Fruit fly (Drosophila melanogaster) whole organism, prepupa: Measurements from ENCODE around the gene amn.
A peak's percentile ranks its signal among the peaks of the same experiment; 100 is the strongest.

ENCODE experiments used
- Blimp-1 ChIP-seq: fragments of 200-800 bp; sonication (Bioruptor generic); optimal IDR thresholded peaks from 3 replicates; lab custom pipeline; 2017; ENCODE audit warnings: missing biosample characterization, missing genetic modification characterization, mild to moderate bottlenecking, moderate library complexity, missing genetic modification reagents
- CG10631 ChIP-seq: fragments of 200-800 bp; sonication (Bioruptor generic); optimal IDR thresholded peaks from 2 replicates; lab custom pipeline; 2016; ENCODE audit warnings: missing biosample characterization, missing genetic modification characterization
- CG10669 ChIP-seq: fragments of 200-800 bp; sonication (Bioruptor generic); optimal IDR thresholded peaks from 3 replicates; lab custom pipeline; 2018; ENCODE audit warnings: missing biosample characterization, mild to moderate bottlenecking, missing genetic modification characterization, moderate library complexity
- CG11294 ChIP-seq: fragments of 200-800 bp; sonication (Bioruptor generic); IDR thresholded peaks from 2 replicates; pipeline ENCODE4 v1.3.6; 2022; ENCODE audit warnings: missing biosample characterization, missing genetic modification characterization
- CG11762 ChIP-seq: fragments of 200-800 bp; sonication (Bioruptor generic); optimal IDR thresholded peaks from 3 replicates; lab custom pipeline; 2016; ENCODE audit warnings: missing biosample characterization, missing genetic modification characterization; ENCODE audit not compliant: insufficient read depth
- CG11902 ChIP-seq: fragments of 200-800 bp; sonication (Bioruptor generic); optimal IDR thresholded peaks from 3 replicates; lab custom pipeline; 2016; ENCODE audit warnings: missing biosample characterization, missing genetic modification characterization
- CG15336 ChIP-seq: fragments of 200-800 bp; sonication (Bioruptor generic); IDR thresholded peaks from 2 replicates; pipeline ENCODE4 v1.3.6; 2022; ENCODE audit warnings: missing biosample characterization, missing genetic modification characterization
- CG3032 ChIP-seq: fragments of 200-800 bp; optimal IDR thresholded peaks from 2 replicates; lab custom pipeline; 2019; ENCODE audit warnings: missing biosample characterization, mild to moderate bottlenecking, missing genetic modification characterization, moderate library complexity
- CG31627 ChIP-seq: fragments of 200-800 bp; sonication (Bioruptor generic); optimal IDR thresholded peaks from 3 replicates; lab custom pipeline; 2016; ENCODE audit warnings: missing biosample characterization, missing genetic modification characterization
- CG6163 ChIP-seq: fragments of 200-800 bp; sonication (Bioruptor generic); IDR thresholded peaks from 3 replicates; pipeline ENCODE4 v1.3.6; 2022; ENCODE audit warnings: missing biosample characterization, missing genetic modification characterization
- CG6276 ChIP-seq: fragments of 200-800 bp; sonication (Bioruptor generic); optimal IDR thresholded peaks from 2 replicates; lab custom pipeline; 2017; ENCODE audit warnings: missing biosample characterization, mild to moderate bottlenecking, missing genetic modification characterization
- CG6792 ChIP-seq: fragments of 200-800 bp; sonication (Bioruptor generic); optimal IDR thresholded peaks from 3 replicates; lab custom pipeline; 2016; ENCODE audit warnings: missing biosample characterization, missing genetic modification characterization
- CG6808 ChIP-seq: fragments of 200-800 bp; sonication (Bioruptor generic); optimal IDR thresholded peaks from 3 replicates; lab custom pipeline; 2017; ENCODE audit warnings: missing biosample characterization, missing genetic modification characterization, mild to moderate bottlenecking, moderate library complexity, missing genetic modification reagents
- CG7368 ChIP-seq: fragments of 200-800 bp; sonication (Bioruptor generic); optimal IDR thresholded peaks from 3 replicates; lab custom pipeline; 2016; ENCODE audit warnings: missing biosample characterization, missing genetic modification characterization
- CG8632 ChIP-seq: fragments of 200-800 bp; sonication (Bioruptor generic); optimal IDR thresholded peaks from 3 replicates; lab custom pipeline; 2016; ENCODE audit warnings: missing biosample characterization, missing genetic modification characterization
- CG9139 ChIP-seq: fragments of 200-800 bp; sonication (Bioruptor generic); optimal IDR thresholded peaks from 3 replicates; lab custom pipeline; 2017; ENCODE audit warnings: missing biosample characterization, mild to moderate bottlenecking, missing genetic modification characterization
- Eip75B ChIP-seq: fragments of 200-800 bp; sonication (Bioruptor generic); optimal IDR thresholded peaks from 3 replicates; lab custom pipeline; 2016; ENCODE audit warnings: missing biosample characterization, missing genetic modification characterization
- Eip78C ChIP-seq: fragments of 200-800 bp; sonication (Bioruptor generic); peaks from one replicate; lab custom pipeline; 2016; ENCODE audit warnings: missing biosample characterization, missing genetic modification characterization
- Eip93F ChIP-seq: fragments of 200-800 bp; sonication (Bioruptor generic); optimal IDR thresholded peaks from 2 replicates; lab custom pipeline; 2016; ENCODE audit warnings: missing biosample characterization, mild to moderate bottlenecking, missing genetic modification characterization
- Ets21C ChIP-seq: fragments of 200-800 bp; sonication (Bioruptor generic); optimal IDR thresholded peaks from 3 replicates; lab custom pipeline; 2016; ENCODE audit warnings: missing biosample characterization, missing genetic modification characterization
- Ets96B ChIP-seq: fragments of 200-800 bp; optimal IDR thresholded peaks from 2 replicates; lab custom pipeline; 2019; ENCODE audit warnings: missing biosample characterization, mild to moderate bottlenecking, missing genetic modification characterization, moderate library complexity
- Gug ChIP-seq: fragments of 200-800 bp; sonication (Bioruptor generic); IDR thresholded peaks from 2 replicates; pipeline ENCODE4 v1.3.6; 2022; ENCODE audit warnings: missing biosample characterization, missing genetic modification characterization
- Hr38 ChIP-seq: sonication (Bioruptor generic); optimal IDR thresholded peaks from 2 replicates; lab custom pipeline; 2016; ENCODE audit warnings: missing biosample characterization, missing genetic modification characterization
- Lpt ChIP-seq: fragments of 200-800 bp; sonication (Bioruptor generic); optimal IDR thresholded peaks from 3 replicates; lab custom pipeline; 2016; ENCODE audit warnings: missing biosample characterization, missing genetic modification characterization
- Met ChIP-seq: fragments of 200-800 bp; sonication (Bioruptor generic); optimal IDR thresholded peaks from 3 replicates; lab custom pipeline; 2016; ENCODE audit warnings: missing biosample characterization, missing genetic modification characterization
- OdsH ChIP-seq: fragments of 200-800 bp; sonication (Bioruptor generic); optimal IDR thresholded peaks from 3 replicates; lab custom pipeline; 2016; ENCODE audit warnings: missing biosample characterization, missing genetic modification characterization
- Smox ChIP-seq: fragments of 200-800 bp; sonication (Bioruptor generic); optimal IDR thresholded peaks from 3 replicates; lab custom pipeline; 2016; ENCODE audit warnings: missing biosample characterization, missing genetic modification characterization
- Sox102F ChIP-seq: fragments of 200-800 bp; sonication (Bioruptor generic); optimal IDR thresholded peaks from 2 replicates; lab custom pipeline; 2016; ENCODE audit warnings: missing biosample characterization, mild to moderate bottlenecking, missing genetic modification characterization
- Sox14 ChIP-seq: fragments of 200-800 bp; sonication (Bioruptor generic); optimal IDR thresholded peaks from 3 replicates; lab custom pipeline; 2016; ENCODE audit warnings: missing biosample characterization, missing genetic modification characterization
- Sox15 ChIP-seq: fragments of 200-800 bp; sonication (Bioruptor generic); optimal IDR thresholded peaks from 3 replicates; lab custom pipeline; 2016; ENCODE audit warnings: missing biosample characterization, missing genetic modification characterization
- achi ChIP-seq: fragments of 200-800 bp; sonication (Bioruptor generic); optimal IDR thresholded peaks from 3 replicates; lab custom pipeline; 2016; ENCODE audit warnings: missing biosample characterization, missing genetic modification characterization
- acj6 ChIP-seq: fragments of 200-800 bp; sonication (Bioruptor generic); optimal IDR thresholded peaks from 3 replicates; lab custom pipeline; 2016; ENCODE audit warnings: missing biosample characterization, missing genetic modification characterization
- cyc ChIP-seq: fragments of 200-800 bp; sonication (Bioruptor generic); optimal IDR thresholded peaks from 3 replicates; lab custom pipeline; 2016; ENCODE audit warnings: missing biosample characterization, missing genetic modification characterization
- dac ChIP-seq: fragments of 200-800 bp; sonication (Bioruptor generic); optimal IDR thresholded peaks from 2 replicates; lab custom pipeline; 2017; ENCODE audit warnings: missing biosample characterization, mild to moderate bottlenecking, missing genetic modification characterization
- dsx ChIP-seq: fragments of 200-800 bp; optimal IDR thresholded peaks from 3 replicates; lab custom pipeline; 2019; ENCODE audit warnings: missing biosample characterization, mild to moderate bottlenecking, missing genetic modification characterization, moderate library complexity; ENCODE audit not compliant: poor library complexity, severe bottlenecking
- fd59A ChIP-seq: fragments of 200-800 bp; sonication (Bioruptor generic); optimal IDR thresholded peaks from 2 replicates; lab custom pipeline; 2017; ENCODE audit warnings: missing biosample characterization, mild to moderate bottlenecking, missing genetic modification characterization, missing genetic modification reagents
- fd85E ChIP-seq: fragments of 200-800 bp; sonication (Bioruptor generic); optimal IDR thresholded peaks from 3 replicates; lab custom pipeline; 2016; ENCODE audit warnings: missing biosample characterization, missing genetic modification characterization
- lz ChIP-seq: fragments of 200-800 bp; sonication (Bioruptor generic); optimal IDR thresholded peaks from 3 replicates; lab custom pipeline; 2016; ENCODE audit warnings: missing biosample characterization, missing genetic modification characterization
- net ChIP-seq: fragments of 200-800 bp; sonication (Bioruptor generic); optimal IDR thresholded peaks from 3 replicates; lab custom pipeline; 2016; ENCODE audit warnings: missing biosample characterization, missing genetic modification characterization
- pdm3 ChIP-seq: fragments of 200-800 bp; sonication (Bioruptor generic); optimal IDR thresholded peaks from 3 replicates; lab custom pipeline; 2016; ENCODE audit warnings: missing biosample characterization, missing genetic modification characterization
- salr ChIP-seq, 2 experiments: fragments of 200-800 bp; sonication (Bioruptor generic); optimal IDR thresholded peaks; 3 replicates each; lab custom pipeline; 2016 to 2018; ENCODE audit warnings: missing biosample characterization in 2 of 2, missing genetic modification characterization in 2 of 2, mild to moderate bottlenecking in 1 of 2
- spab ChIP-seq: fragments of 200-800 bp; sonication (Bioruptor generic); optimal IDR thresholded peaks from 2 replicates; lab custom pipeline; 2017; ENCODE audit warnings: missing biosample characterization, mild to moderate bottlenecking, missing genetic modification characterization, missing genetic modification reagents
- ss ChIP-seq, 2 experiments: fragments of 200-800 bp; sonication (Bioruptor generic); optimal IDR thresholded peaks; 2 replicates in 1 of 2; 3 replicates in 1 of 2; lab custom pipeline; 2017 to 2018; ENCODE audit warnings: mild to moderate bottlenecking in 2 of 2, missing biosample characterization in 2 of 2, missing genetic modification characterization in 2 of 2, moderate library complexity in 1 of 2
- svp ChIP-seq: fragments of 200-800 bp; sonication (Bioruptor generic); peaks from one replicate; lab custom pipeline; 2016; ENCODE audit warnings: missing biosample characterization, missing genetic modification characterization
- topi ChIP-seq: fragments of 200-800 bp; sonication (Bioruptor generic); optimal IDR thresholded peaks from 3 replicates; lab custom pipeline; 2016; ENCODE audit warnings: missing biosample characterization, missing genetic modification characterization
- vri ChIP-seq: fragments of 200-800 bp; sonication (Bioruptor generic); optimal IDR thresholded peaks from 3 replicates; lab custom pipeline; 2016; ENCODE audit warnings: missing biosample characterization, mild to moderate bottlenecking, missing genetic modification characterization

The amn gene

dm6 chrX:19878342-19879204 lies 11.3 kb downstream of the amn start (continued):
- peak; percentile 59 for TF ChIP-seq Ets96B (tag; lab: Kevin White, UChicago)
- TF ChIP-seq CG10669, result peak; percentile 53
- no peak for TF ChIP-seq vri (GFP tag; lab: Kevin White, UChicago)
- no peak for TF ChIP-seq Gug
- no peak for TF ChIP-seq Blimp-1
- TF ChIP-seq Eip78C (GFP tag; lab: Kevin White, UChicago), result peak; percentile 92
- no peak for TF ChIP-seq Sox15 (GFP tag; lab: Kevin White, UChicago)
- peak; percentile 60 for TF ChIP-seq CG8632 (GFP tag; lab: Kevin White, UChicago)
- TF ChIP-seq acj6 (GFP tag; lab: Kevin White, UChicago), result peak; percentile 69
- TF ChIP-seq spab (GFP tag; lab: Kevin White, UChicago), result peak; percentile 9
- TF ChIP-seq dac (GFP tag; lab: Kevin White, UChicago), result no peak
- TF ChIP-seq achi (GFP tag; lab: Kevin White, UChicago), result peak; percentile 71
- TF ChIP-seq CG15336, result peak; percentile 52
- TF ChIP-seq pdm3 (GFP tag; lab: Kevin White, UChicago), result peak; percentile 57
- TF ChIP-seq Met (GFP tag; lab: Kevin White, UChicago), result peak; percentile 59
- peak; percentile 84 for TF ChIP-seq svp (GFP tag; lab: Kevin White, UChicago)
- no peak for TF ChIP-seq CG11902 (GFP tag; lab: Kevin White, UChicago)
- peak; percentile 61 for TF ChIP-seq OdsH (GFP tag; lab: Kevin White, UChicago)
- TF ChIP-seq Smox, result peak; percentile 52
- TF ChIP-seq net (GFP tag; lab: Kevin White, UChicago), result peak; percentile 70
- TF ChIP-seq lz (GFP tag; lab: Kevin White, UChicago), result peak; percentile 40
- peak; percentile 42 for TF ChIP-seq CG11762 (GFP tag; lab: Kevin White, UChicago)
- TF ChIP-seq CG6808, result peak; percentile 16
- peak; percentile 43 for TF ChIP-seq cyc (GFP tag; lab: Kevin White, UChicago)

DNA sequence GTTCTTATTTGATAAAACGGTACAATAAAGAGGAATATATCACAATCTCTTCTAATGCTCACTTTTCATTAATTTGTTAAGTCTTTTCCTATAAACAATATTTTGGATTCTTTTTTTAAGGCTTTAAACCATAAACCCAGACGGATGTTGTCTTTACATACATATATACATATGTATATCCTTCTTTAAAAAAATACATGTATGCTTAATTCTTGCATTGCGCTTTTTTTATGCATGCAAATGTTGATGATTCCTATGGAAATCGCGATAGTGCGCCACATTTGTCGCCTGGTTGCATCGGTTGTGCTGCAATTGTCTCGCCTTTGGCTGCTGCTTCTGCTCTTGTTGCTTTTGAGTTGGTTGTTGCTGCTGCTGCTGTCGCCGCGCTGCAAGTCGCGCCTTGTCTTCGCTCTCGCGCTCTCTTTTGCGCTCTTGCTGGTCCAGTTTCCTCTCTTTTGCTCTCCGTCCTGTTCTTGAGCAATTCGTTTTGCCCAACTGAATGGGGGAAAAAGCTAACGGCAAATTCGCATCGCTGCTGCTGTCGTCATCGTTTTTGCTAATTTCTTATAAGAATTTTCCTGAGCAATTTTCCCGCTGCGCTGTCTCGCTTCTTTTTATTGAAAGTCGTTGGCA lies 12.9 kb downstream of the amn start:
- TF ChIP-seq Sox102F (GFP tag; lab: Kevin White, UChicago) (peak; percentile 80), Hr38 (no peak), fd59A (peak; percentile 79), CG3032 (tag; lab: Kevin White, UChicago) (peak; percentile 83), CG6276 (peak; percentile 82), Eip75B (GFP tag; lab: Kevin White, UChicago) (peak; percentile 87), Gug (peak; percentile 66), CG9139 (GFP tag; lab: Kevin White, UChicago) (peak; percentile 71), Ets96B (tag; lab: Kevin White, UChicago) (peak; percentile 76), ss (GFP tag; optimal IDR thresholded peaks at IDR 0.05; lab: Kevin White, UChicago) (peak; percentile 83 to 89), fd85E (GFP tag; lab: Kevin White, UChicago) (peak; percentile 5), svp (GFP tag; lab: Kevin White, UChicago) (peak; percentile 88), salr (GFP tag; optimal IDR thresholded peaks at IDR 0.05; lab: Kevin White, UChicago) (peak; percentile 57 to 87), vri (GFP tag; lab: Kevin White, UChicago) (peak; percentile 61), CG31627 (GFP tag; lab: Kevin White, UChicago) (peak; percentile 70), Lpt (GFP tag; lab: Kevin White, UChicago) (peak; percentile 78), Eip93F (GFP tag; lab: Kevin White, UChicago) (peak; percentile 20), Sox14 (peak; percentile 83), dsx (GFP tag; lab: Kevin White, UChicago) (peak; percentile 71), topi (GFP tag; lab: Kevin White, UChicago) (peak; percentile 84), CG6792 (GFP tag; lab: Kevin White, UChicago) (peak; percentile 84), spab (GFP tag; lab: Kevin White, UChicago) (peak; percentile 80), Ets21C (GFP tag; lab: Kevin White, UChicago) (peak; percentile 59), OdsH (GFP tag; lab: Kevin White, UChicago) (peak; percentile 87), CG10631 (GFP tag; lab: Kevin White, UChicago) (peak; percentile 85), dac (GFP tag; lab: Kevin White, UChicago) (peak; percentile 58), CG6163 (GFP tag; lab: Robert Waterston, UW) (peak; percentile 42; the same call in 2 of the 3 replicates), CG7368 (peak; percentile 71), Eip78C (GFP tag; lab: Kevin White, UChicago) (peak; percentile 97), CG8632 (GFP tag; lab: Kevin White, UChicago) (peak; percentile 86), CG15336 (peak; percentile 69), CG11294 (GFP tag; lab: Robert Waterston, UW) (peak; percentile 52; the same call in 1 of the 2 replicates)
